Fruit fly (Drosophila melanogaster) Kc167 (cell line): ENCODE measurements around the gene iav.

ENCODE experiments used
- Myc ChIP-seq: fragments of >200 bp; optimal IDR thresholded peaks from 2 replicates; lab custom pipeline; 2017; ENCODE audit warnings: missing external identifiers
- Sin3A ChIP-seq: fragments of >200 bp; optimal IDR thresholded peaks from 2 replicates; lab custom pipeline; 2018; ENCODE audit warnings: missing external identifiers
- h ChIP-seq: fragments of >200 bp; optimal IDR thresholded peaks from 3 replicates; lab custom pipeline; 2018; ENCODE audit warnings: missing external identifiers
- insv ChIP-seq: fragments of >200 bp; optimal IDR thresholded peaks from 3 replicates; lab custom pipeline; 2018; ENCODE audit warnings: missing external identifiers
- psq ChIP-seq: fragments of >200 bp; optimal IDR thresholded peaks from 2 replicates; lab custom pipeline; 2017; ENCODE audit warnings: missing external identifiers
- ttk ChIP-seq: sonication (Bioruptor generic); optimal IDR thresholded peaks from 2 replicates; lab custom pipeline; 2017; ENCODE audit warnings: missing external identifiers

The iav gene

dm6 chrX:6813678-6814077 is at the start of gene iav:
Gene iav (plus strand): TSS chrX:6813978.
- TF ChIP-seq insv (no peak), ttk (lab: Kevin White, UChicago) (no peak), Myc (lab: Kevin White, UChicago) (no peak), h (lab: Kevin White, UChicago) (no peak), psq (lab: Kevin White, UChicago) (no peak), Sin3A (lab: Kevin White, UChicago) (no peak)

- TF ChIP-seq insv, result no peak
- no peak for TF ChIP-seq Sin3A (lab: Kevin White, UChicago)
- no peak for TF ChIP-seq Myc (lab: Kevin White, UChicago)
- TF ChIP-seq ttk (lab: Kevin White, UChicago), result no peak
- no peak for TF ChIP-seq psq (lab: Kevin White, UChicago)
- no peak for TF ChIP-seq h (lab: Kevin White, UChicago)
Measured at dm6 chrX:6770924-6771323, 42.9 kb upstream of the iav start, which contains the start of gene Coq7. Gene Coq7 (plus strand): TSS chrX:6771225.

dm6 chrX:6775622-6776021 is 38.2 kb upstream of the iav start:
- TF ChIP-seq psq (lab: Kevin White, UChicago) (no peak), h (lab: Kevin White, UChicago) (no peak), Sin3A (lab: Kevin White, UChicago) (no peak)

dm6 chrX:6776274-6776673 is 37.5 kb upstream of the iav start:
- no peak for TF ChIP-seq psq (lab: Kevin White, UChicago)
- TF ChIP-seq Myc (lab: Kevin White, UChicago), result no peak
- no peak for TF ChIP-seq Sin3A (lab: Kevin White, UChicago)
- no peak for TF ChIP-seq ttk (lab: Kevin White, UChicago)
- TF ChIP-seq insv, result no peak
- TF ChIP-seq h (lab: Kevin White, UChicago), result no peak

dm6 chrX:6776934-6777333 is 36.8 kb upstream of the iav start:
- TF ChIP-seq Sin3A (lab: Kevin White, UChicago), result no peak
- no peak for TF ChIP-seq ttk (lab: Kevin White, UChicago)
- no peak for TF ChIP-seq psq (lab: Kevin White, UChicago)
- no peak for TF ChIP-seq Myc (lab: Kevin White, UChicago)
- TF ChIP-seq h (lab: Kevin White, UChicago), result no peak
- TF ChIP-seq insv, result no peak

dm6 chrX:6777394-6777793 is 36.4 kb upstream of the iav start:
- TF ChIP-seq insv (no peak), Myc (lab: Kevin White, UChicago) (no peak), Sin3A (lab: Kevin White, UChicago) (no peak), h (lab: Kevin White, UChicago) (no peak), ttk (lab: Kevin White, UChicago) (no peak), psq (lab: Kevin White, UChicago) (no peak)

dm6 chrX:6778068-6778467 is 35.7 kb upstream of the iav start:
- TF ChIP-seq psq (lab: Kevin White, UChicago) (no peak), insv (no peak), ttk (lab: Kevin White, UChicago) (no peak), Sin3A (lab: Kevin White, UChicago) (no peak), Myc (lab: Kevin White, UChicago) (no peak), h (lab: Kevin White, UChicago) (no peak)

dm6 chrX:6778780-6779179 is 35.0 kb upstream of the iav start:
- TF ChIP-seq psq (lab: Kevin White, UChicago) (no peak), Myc (lab: Kevin White, UChicago) (no peak), h (lab: Kevin White, UChicago) (no peak), insv (no peak), Sin3A (lab: Kevin White, UChicago) (no peak), ttk (lab: Kevin White, UChicago) (no peak)

dm6 chrX:6779609-6780139 is 34.1 kb upstream of the iav start, which contains the start of gene shf:
Gene shf (minus strand): TSS chrX:6779659.
- TF ChIP-seq Sin3A (lab: Kevin White, UChicago), result no peak
- no peak for TF ChIP-seq insv
- TF ChIP-seq h (lab: Kevin White, UChicago), result no peak
- no peak for TF ChIP-seq Myc (lab: Kevin White, UChicago)
- TF ChIP-seq psq (lab: Kevin White, UChicago), result no peak
- no peak for TF ChIP-seq ttk (lab: Kevin White, UChicago)

dm6 chrX:6790944-6791343 is 22.8 kb upstream of the iav start:
- TF ChIP-seq Sin3A (lab: Kevin White, UChicago) (no peak), insv (no peak), ttk (lab: Kevin White, UChicago) (no peak), psq (lab: Kevin White, UChicago) (no peak), h (lab: Kevin White, UChicago) (no peak), Myc (lab: Kevin White, UChicago) (no peak)

- no peak for TF ChIP-seq Sin3A (lab: Kevin White, UChicago)
- no peak for TF ChIP-seq insv
- TF ChIP-seq Myc (lab: Kevin White, UChicago), result no peak
- no peak for TF ChIP-seq psq (lab: Kevin White, UChicago)
- no peak for TF ChIP-seq h (lab: Kevin White, UChicago)
- no peak for TF ChIP-seq ttk (lab: Kevin White, UChicago)
Measured at dm6 chrX:6791531-6791930, 22.2 kb upstream of the iav start.

dm6 chrX:6792891-6793290 is 20.9 kb upstream of the iav start:
- TF ChIP-seq Myc (lab: Kevin White, UChicago) (no peak), ttk (lab: Kevin White, UChicago) (no peak), h (lab: Kevin White, UChicago) (no peak), insv (no peak), Sin3A (lab: Kevin White, UChicago) (no peak), psq (lab: Kevin White, UChicago) (no peak)
